Worm (Caenorhabditis elegans): Measurements from ENCODE around the gene tbc-2.

Gene tbc-2

DNA sequence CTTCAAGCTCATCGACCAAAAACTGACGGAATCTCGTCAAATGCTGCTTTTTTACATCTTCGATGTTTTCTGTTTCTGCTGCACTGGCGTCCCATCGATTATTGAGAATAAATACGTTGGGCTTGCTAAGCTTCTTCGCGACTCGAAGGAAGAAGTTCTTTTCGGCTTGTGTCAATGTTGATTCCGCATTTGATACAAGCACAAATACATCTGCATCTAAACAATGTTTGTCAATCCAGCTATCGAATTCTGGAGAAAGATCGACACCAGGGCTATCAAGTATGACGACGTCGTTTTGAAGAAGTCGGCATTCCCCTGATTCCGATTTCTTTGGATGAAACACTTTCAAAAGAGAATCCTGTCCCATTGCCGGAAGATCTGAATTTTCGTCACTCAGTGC, 7.9 kb upstream of the tbc-2 start:
- no peak for TF ChIP-seq lin-11 (tag; optimal IDR thresholded peaks at IDR 0.05)
- TF ChIP-seq hlh-13 (GFP tag; optimal IDR thresholded peaks at IDR 0.05), result no peak
- no peak for TF ChIP-seq ama-1 (optimal IDR thresholded peaks at IDR 0.05)
- no peak for TF ChIP-seq ceh-18 (tag; optimal IDR thresholded peaks at IDR 0.05)
- no peak for TF ChIP-seq ceh-45 (GFP tag; IDR thresholded peaks at IDR 0.05)
- no peak for TF ChIP-seq ceh-30 (tag; optimal IDR thresholded peaks at IDR 0.05)
- TF ChIP-seq ceh-31 (tag; optimal IDR thresholded peaks at IDR 0.05), result no peak
- no peak for TF ChIP-seq ceh-14 (tag; optimal IDR thresholded peaks at IDR 0.05)
- TF ChIP-seq F13H6.1 (tag; optimal IDR thresholded peaks at IDR 0.05), result no peak
- TF ChIP-seq rnt-1 (tag; optimal IDR thresholded peaks at IDR 0.05), result no peak
- no peak for TF ChIP-seq pqm-1 (tag; optimal IDR thresholded peaks at IDR 0.05)

DNA sequence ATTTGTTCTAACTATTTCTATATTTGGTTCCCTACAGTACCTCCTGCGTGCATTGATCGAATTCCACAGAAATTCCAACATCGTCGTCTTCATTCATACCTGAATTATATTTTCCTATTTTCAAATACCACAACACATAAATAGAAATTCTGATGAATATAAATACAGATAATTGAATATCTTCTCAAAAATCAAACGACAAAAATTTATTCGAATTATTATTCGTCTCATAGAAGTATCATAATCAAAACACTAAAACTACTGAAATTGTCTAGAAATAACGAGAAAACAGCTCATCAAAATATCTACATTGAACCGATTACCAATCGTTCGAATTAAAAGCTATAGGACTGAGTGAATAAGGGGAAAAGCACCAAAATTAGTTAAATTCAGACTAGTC, 5.9 kb upstream of the tbc-2 start, which contains the start of gene gtap-1:
Gene gtap-1, minus strand, starts transcription at position 101 of the 400 bp plus-strand sequence.
- TF ChIP-seq ceh-34 (tag; optimal IDR thresholded peaks at IDR 0.05) (no peak), unc-86 (tag; optimal IDR thresholded peaks at IDR 0.05) (no peak), pqm-1 (tag; optimal IDR thresholded peaks at IDR 0.05) (no peak), hlh-6 (tag; optimal IDR thresholded peaks at IDR 0.05) (no peak), K09A11.1 (tag; optimal IDR thresholded peaks at IDR 0.05; ENCODE audit: insufficient read depth) (no peak), sox-2 (GFP tag; IDR thresholded peaks at IDR 0.05) (no peak), hlh-8 (tag; optimal IDR thresholded peaks at IDR 0.05) (no peak), fkh-10 (GFP tag; optimal IDR thresholded peaks at IDR 0.05) (no peak), pat-9 (tag; optimal IDR thresholded peaks at IDR 0.05) (no peak), ets-4 (tag; optimal IDR thresholded peaks at IDR 0.05) (no peak), hlh-15 (tag; optimal IDR thresholded peaks at IDR 0.05) (no peak)

ce11 chrII:5831373-5831772, 4.1 kb upstream of the tbc-2 start:
- TF ChIP-seq C38D4.7 (GFP tag; optimal IDR thresholded peaks at IDR 0.05) (no peak), ceh-2 (tag; optimal IDR thresholded peaks at IDR 0.05) (no peak), unc-55 (GFP tag; optimal IDR thresholded peaks at IDR 0.05) (no peak), ztf-16 (tag; optimal IDR thresholded peaks at IDR 0.05) (no peak), ceh-30 (tag; optimal IDR thresholded peaks at IDR 0.05) (no peak), pax-1 (tag; optimal IDR thresholded peaks at IDR 0.05) (no peak), gmeb-2 (tag; optimal IDR thresholded peaks at IDR 0.05) (no peak), ceh-22 (tag; optimal IDR thresholded peaks at IDR 0.05) (no peak), che-1 (tag; optimal IDR thresholded peaks at IDR 0.05) (no peak), rnt-1 (tag; optimal IDR thresholded peaks at IDR 0.05) (no peak), ets-4 (tag; optimal IDR thresholded peaks at IDR 0.05) (no peak), ceh-45 (GFP tag; IDR thresholded peaks at IDR 0.05) (no peak)

DNA sequence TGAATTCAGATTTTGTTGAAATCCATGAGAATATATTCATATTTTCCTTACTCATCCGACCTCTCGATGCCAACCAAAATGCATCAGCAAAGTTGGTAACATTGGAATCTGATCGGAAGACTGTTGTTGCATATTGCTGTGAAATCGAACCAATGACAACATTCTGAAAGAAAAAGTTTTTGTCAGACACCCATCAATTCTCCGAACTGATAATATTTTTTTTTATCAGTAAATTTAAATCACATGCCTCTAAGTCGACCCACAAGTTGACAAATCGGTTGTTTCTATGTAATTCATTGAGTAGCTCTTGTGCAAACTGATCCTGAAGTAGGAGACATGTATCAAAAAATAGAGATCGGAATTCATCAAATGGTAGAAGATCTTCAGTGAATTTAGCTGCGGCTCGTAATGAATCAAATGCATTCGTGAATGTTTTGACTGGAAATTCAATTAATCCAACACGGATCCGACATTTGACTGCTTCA, 2.7 kb upstream of the tbc-2 start, which contains the start of gene col-74:
Gene col-74, plus strand, starts transcription at position 435 of the 485 bp plus-strand sequence.
- TF ChIP-seq syd-9 (tag; optimal IDR thresholded peaks at IDR 0.05) (no peak), K02D7.2 (tag; optimal IDR thresholded peaks at IDR 0.05) (no peak), tbx-7 (tag; optimal IDR thresholded peaks at IDR 0.05) (no peak), pha-4 (tag; optimal IDR thresholded peaks at IDR 0.05) (no peak), hlh-13 (GFP tag; optimal IDR thresholded peaks at IDR 0.05) (no peak), tbx-2 (tag; optimal IDR thresholded peaks at IDR 0.05) (no peak), fkh-10 (GFP tag; optimal IDR thresholded peaks at IDR 0.05) (no peak), F13H6.1 (tag; optimal IDR thresholded peaks at IDR 0.05) (no peak)

ce11 chrII:5828486-5828885, 1.2 kb upstream of the tbc-2 start, which contains the start of gene ZK1248.11:
Gene ZK1248.11, minus strand, starts transcription at chrII:5828586.
- TF ChIP-seq hlh-15 (tag; optimal IDR thresholded peaks at IDR 0.05), result no peak
- TF ChIP-seq ets-4 (tag; optimal IDR thresholded peaks at IDR 0.05), result no peak
- no peak for TF ChIP-seq dve-1 (tag; optimal IDR thresholded peaks at IDR 0.05)
- TF ChIP-seq pros-1 (tag; optimal IDR thresholded peaks at IDR 0.05), result no peak
- TF ChIP-seq pha-4 (tag; optimal IDR thresholded peaks at IDR 0.05), result no peak
- no peak for TF ChIP-seq fax-1 (tag; optimal IDR thresholded peaks at IDR 0.05)
- no peak for TF ChIP-seq ama-1 (optimal IDR thresholded peaks at IDR 0.05)
- no peak for TF ChIP-seq syd-9 (tag; optimal IDR thresholded peaks at IDR 0.05)
- no peak for TF ChIP-seq tbx-2 (tag; optimal IDR thresholded peaks at IDR 0.05)
- TF ChIP-seq C08G9.2 (tag; optimal IDR thresholded peaks at IDR 0.05), result no peak
- TF ChIP-seq unc-86 (tag; optimal IDR thresholded peaks at IDR 0.05), result no peak
- no peak for TF ChIP-seq ceh-6 (GFP tag; optimal IDR thresholded peaks at IDR 0.05)
